Worm (Caenorhabditis elegans) whole organism, L4 larva: ENCODE data around the gene sdz-31.

Experiments
- ceh-28 ChIP-seq: fragments of 150-350 bp; optimal IDR thresholded peaks from 2 replicates; lab custom pipeline; 2014; ENCODE audit warnings: missing biosample characterization, missing genetic modification reagents, missing genetic modification characterization
- cey-2 ChIP-seq: sonication (generic microtip); optimal IDR thresholded peaks from 3 replicates; lab custom pipeline; 2017; ENCODE audit warnings: missing genetic modification characterization, mild to moderate bottlenecking, missing compliant biosample characterization, antibody characterized with exemption, borderline replicate concordance; ENCODE audit not compliant: insufficient read depth
- madf-5 ChIP-seq, 2 experiments: fragments of 200-800 bp; sonication (Bioruptor generic); IDR thresholded peaks; 2 replicates each; pipeline ENCODE4 v1.3.6; 2022; ENCODE audit warnings: missing compliant biosample characterization in 2 of 2, missing genetic modification characterization in 2 of 2

DNA sequence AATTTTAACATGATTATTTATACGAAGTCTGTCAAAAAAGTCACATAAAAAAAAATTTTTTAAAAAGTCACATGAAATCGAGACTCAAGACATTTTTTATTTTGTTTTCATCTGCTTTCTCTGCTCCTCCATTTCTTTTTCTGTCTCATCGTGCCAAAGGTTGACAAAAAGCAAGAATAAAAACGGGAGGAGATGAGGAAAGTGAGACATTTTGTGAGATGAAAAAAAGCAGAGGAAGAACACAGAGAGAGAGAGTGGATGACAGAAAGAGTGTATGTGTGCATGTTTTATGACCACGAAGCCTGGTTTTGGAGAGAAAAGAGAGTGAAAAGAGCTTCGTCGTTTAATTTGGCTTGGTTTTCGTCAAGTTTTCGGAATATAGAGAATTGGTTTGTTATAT is 26.2 kb upstream of the sdz-31 start:
- TF ChIP-seq ceh-28 (tag; lab: Kevin White, UChicago) (no peak), madf-5 (GFP tag; IDR thresholded peaks at IDR 0.05; lab: Robert Waterston, UW) (no peak), cey-2 (tag; lab: Kevin White, UChicago) (no peak)
